Worm (Caenorhabditis elegans) whole organism, young adult: ENCODE measurements around the gene rnp-7.
A peak's percentile ranks its signal among the peaks of the same experiment; 100 is the strongest.

Experiments used
- F10E7.11 ChIP-seq: sonication (generic microtip); optimal IDR thresholded peaks from 2 replicates; lab custom pipeline; 2017; ENCODE audit warnings: mild to moderate bottlenecking, missing genetic modification characterization, moderate library complexity, missing compliant biosample characterization
- F37B4.10 ChIP-seq: fragments of 200-800 bp; sonication (Bioruptor generic); IDR thresholded peaks from 2 replicates; pipeline ENCODE4 v1.3.6; 2022; ENCODE audit warnings: missing genetic modification characterization, missing compliant biosample characterization
- F49E8.2 ChIP-seq: sonication (generic microtip); optimal IDR thresholded peaks from 3 replicates; lab custom pipeline; 2017; ENCODE audit warnings: missing genetic modification characterization, mild to moderate bottlenecking, missing compliant biosample characterization, antibody characterized with exemption, moderate library complexity; ENCODE audit not compliant: insufficient read depth
- F52B5.7 ChIP-seq: sonication (generic microtip); optimal IDR thresholded peaks from 2 replicates; lab custom pipeline; 2016; ENCODE audit warnings: mild to moderate bottlenecking, missing genetic modification characterization, missing compliant biosample characterization
- K11D2.4 ChIP-seq: fragments of 200-800 bp; sonication (Bioruptor generic); IDR thresholded peaks from 2 replicates; pipeline ENCODE4 v1.3.6; 2022; ENCODE audit warnings: missing genetic modification reagents, missing genetic modification characterization, missing compliant biosample characterization
- K12H6.12 ChIP-seq: fragments of 200-800 bp; sonication (Bioruptor generic); optimal IDR thresholded peaks from 2 replicates; lab custom pipeline; 2018; ENCODE audit warnings: mild to moderate bottlenecking, missing genetic modification characterization, missing compliant biosample characterization
- T26A5.8 ChIP-seq: sonication (generic microtip); optimal IDR thresholded peaks from 2 replicates; lab custom pipeline; 2016; ENCODE audit warnings: missing genetic modification characterization, missing compliant biosample characterization
- Y53F4B.3 ChIP-seq: fragments of 200-800 bp; sonication (Bioruptor generic); IDR thresholded peaks from 2 replicates; pipeline ENCODE4 v1.3.6; 2022; ENCODE audit warnings: missing genetic modification reagents, missing genetic modification characterization, missing compliant biosample characterization
- Y53G8AR.9 ChIP-seq: fragments of 200-800 bp; sonication (Bioruptor generic); conservative IDR thresholded peaks from 2 replicates; pipeline ENCODE4 v1.3.6; 2022; ENCODE audit warnings: missing genetic modification reagents, missing genetic modification characterization, missing compliant biosample characterization
- Y67H2A.10 ChIP-seq: fragments of 200-800 bp; sonication (Bioruptor generic); conservative IDR thresholded peaks from 2 replicates; pipeline ENCODE4 v1.3.6; 2022; ENCODE audit warnings: missing genetic modification reagents, missing genetic modification characterization, missing compliant biosample characterization
- Y95B8A.8 ChIP-seq: fragments of 200-800 bp; sonication (Bioruptor generic); IDR thresholded peaks from 2 replicates; pipeline ENCODE4 v1.3.6; 2022; ENCODE audit warnings: missing genetic modification reagents, missing genetic modification characterization, missing compliant biosample characterization
- ZK185.1 ChIP-seq: sonication (generic microtip); optimal IDR thresholded peaks from 2 replicates; lab custom pipeline; 2016; ENCODE audit warnings: mild to moderate bottlenecking, missing genetic modification characterization, missing compliant biosample characterization; ENCODE audit not compliant: poor library complexity, severe bottlenecking
- akir-1 ChIP-seq: fragments of 200-800 bp; sonication (Bioruptor generic); optimal IDR thresholded peaks from 2 replicates; lab custom pipeline; 2018; ENCODE audit warnings: mild to moderate bottlenecking, missing genetic modification characterization, moderate library complexity, missing compliant biosample characterization
- athp-1 ChIP-seq: sonication (generic microtip); optimal IDR thresholded peaks from 2 replicates; lab custom pipeline; 2017; ENCODE audit warnings: mild to moderate bottlenecking, missing genetic modification characterization, missing compliant biosample characterization
- bed-1 ChIP-seq: fragments of 200-800 bp; sonication (Bioruptor generic); IDR thresholded peaks from 2 replicates; pipeline ENCODE4 v1.3.6; 2022; ENCODE audit warnings: missing genetic modification reagents, missing genetic modification characterization, missing compliant biosample characterization
- ccch-3 ChIP-seq: fragments of 200-800 bp; sonication (Bioruptor generic); optimal IDR thresholded peaks from 2 replicates; lab custom pipeline; 2018; ENCODE audit warnings: mild to moderate bottlenecking, missing genetic modification characterization, missing compliant biosample characterization
- cebp-1 ChIP-seq, 2 experiments: fragments of 200-800 bp in 1 of 2; sonication (Bioruptor generic) in 1 of 2; sonication (generic microtip) in 1 of 2; IDR thresholded peaks in 1 of 2; optimal IDR thresholded peaks in 1 of 2; 2 replicates each; pipeline versions ENCODE4 v1.3.6 to Lab custom; 2017 to 2022; ENCODE audit warnings: missing compliant biosample characterization in 2 of 2, missing genetic modification characterization in 2 of 2, mild to moderate bottlenecking in 1 of 2, missing genetic modification reagents in 1 of 2, moderate library complexity in 1 of 2
- ceh-100 ChIP-seq: fragments of 200-800 bp; sonication (Bioruptor generic); IDR thresholded peaks from 2 replicates; pipeline ENCODE4 v1.3.6; 2022; ENCODE audit warnings: missing genetic modification reagents, missing genetic modification characterization, missing compliant biosample characterization
- dpff-1 ChIP-seq: sonication (generic microtip); optimal IDR thresholded peaks from 2 replicates; lab custom pipeline; 2017; ENCODE audit warnings: mild to moderate bottlenecking, missing genetic modification characterization, missing compliant biosample characterization
- egl-18 ChIP-seq: fragments of 200-800 bp; sonication (Bioruptor generic); IDR thresholded peaks from 2 replicates; pipeline ENCODE4 v1.3.6; 2022; ENCODE audit warnings: missing genetic modification reagents, missing genetic modification characterization, missing compliant biosample characterization
- gei-17 ChIP-seq: fragments of 200-800 bp; sonication (Bioruptor generic); optimal IDR thresholded peaks from 2 replicates; lab custom pipeline; 2018; ENCODE audit warnings: mild to moderate bottlenecking, missing genetic modification characterization, missing compliant biosample characterization
- hmg-20 ChIP-seq: fragments of 200-800 bp; sonication (Bioruptor generic); IDR thresholded peaks from 2 replicates; pipeline ENCODE4 v1.3.6; 2022; ENCODE audit warnings: missing genetic modification reagents, missing genetic modification characterization, missing compliant biosample characterization
- hsf-1 ChIP-seq: fragments of 200-800 bp; sonication (Bioruptor generic); IDR thresholded peaks from 2 replicates; pipeline ENCODE4 v1.3.6; 2022; ENCODE audit warnings: missing genetic modification reagents, missing genetic modification characterization, missing compliant biosample characterization
- let-607 ChIP-seq, 2 experiments: fragments of 200-800 bp in 1 of 2; sonication (Bioruptor generic) in 1 of 2; sonication (generic microtip) in 1 of 2; optimal IDR thresholded peaks; 2 replicates each; lab custom pipeline; 2016 to 2018; ENCODE audit warnings: mild to moderate bottlenecking in 2 of 2, missing compliant biosample characterization in 2 of 2, missing genetic modification characterization in 2 of 2, moderate library complexity in 2 of 2, missing genotype in 1 of 2
- lin-35 ChIP-seq, 3 experiments: fragments of 150-350 bp in 2 of 3; sonication (generic microtip) in 1 of 3; optimal IDR thresholded peaks; 2 replicates each; lab custom pipeline; 2014 to 2018; ENCODE audit warnings: missing biosample characterization in 3 of 3, missing genetic modification characterization in 3 of 3, missing genetic modification reagents in 3 of 3
- lin-40 ChIP-seq: sonication (generic microtip); optimal IDR thresholded peaks from 2 replicates; lab custom pipeline; 2016; ENCODE audit warnings: missing genetic modification characterization, mild to moderate bottlenecking, missing compliant biosample characterization, missing genotype, missing genetic modification reagents
- lin-54 ChIP-seq: fragments of 200-800 bp; sonication (Bioruptor generic); optimal IDR thresholded peaks from 2 replicates; lab custom pipeline; 2018; ENCODE audit warnings: mild to moderate bottlenecking, missing genetic modification characterization, missing compliant biosample characterization
- lir-1 ChIP-seq: fragments of 200-800 bp; sonication (Bioruptor generic); conservative IDR thresholded peaks from 2 replicates; pipeline ENCODE4 v1.3.6; 2022; ENCODE audit warnings: missing genetic modification reagents, missing genetic modification characterization, missing compliant biosample characterization
- lsl-1 ChIP-seq: fragments of 200-800 bp; sonication (Bioruptor generic); optimal IDR thresholded peaks from 2 replicates; lab custom pipeline; 2018; ENCODE audit warnings: mild to moderate bottlenecking, missing genetic modification characterization, moderate library complexity, missing compliant biosample characterization
- lsy-27 ChIP-seq: sonication (generic microtip); optimal IDR thresholded peaks from 2 replicates; lab custom pipeline; 2017; ENCODE audit warnings: missing genetic modification characterization, mild to moderate bottlenecking, missing compliant biosample characterization, antibody characterized with exemption, missing genotype, borderline replicate concordance; ENCODE audit not compliant: insufficient read depth
- madf-3 ChIP-seq: fragments of 200-800 bp; sonication (Bioruptor generic); IDR thresholded peaks from 2 replicates; pipeline ENCODE4 v1.3.6; 2022; ENCODE audit warnings: missing genetic modification reagents, missing genetic modification characterization, missing compliant biosample characterization
- madf-6 ChIP-seq: fragments of 200-800 bp; sonication (Bioruptor generic); IDR thresholded peaks from 2 replicates; pipeline ENCODE4 v1.3.6; 2022; ENCODE audit warnings: missing genetic modification reagents, missing genetic modification characterization, missing compliant biosample characterization
- mel-28 ChIP-seq: sonication (generic microtip); optimal IDR thresholded peaks from 2 replicates; lab custom pipeline; 2016; ENCODE audit warnings: borderline replicate concordance, mild to moderate bottlenecking, missing genetic modification characterization, missing compliant biosample characterization
- mes-4 ChIP-seq: sonication (generic microtip); optimal IDR thresholded peaks from 2 replicates; lab custom pipeline; 2016; ENCODE audit warnings: missing genotype, missing genetic modification characterization, missing compliant biosample characterization
- nfya-1 ChIP-seq: sonication (generic microtip); optimal IDR thresholded peaks from 2 replicates; lab custom pipeline; 2017; ENCODE audit warnings: antibody characterized with exemption, missing compliant biosample characterization, missing genetic modification characterization, borderline replicate concordance; ENCODE audit not compliant: insufficient read depth
- rcor-1 ChIP-seq: fragments of 200-800 bp; sonication (Bioruptor generic); IDR thresholded peaks from 2 replicates; pipeline ENCODE4 v1.3.6; 2022; ENCODE audit warnings: missing genetic modification reagents, missing genetic modification characterization, missing compliant biosample characterization
- rec-8 ChIP-seq, 2 experiments: sonication (generic microtip); optimal IDR thresholded peaks; 2 replicates each; lab custom pipeline; 2016; ENCODE audit warnings: mild to moderate bottlenecking in 2 of 2, missing genetic modification characterization in 2 of 2, missing genetic modification reagents in 2 of 2, missing genotype in 2 of 2, missing biosample characterization in 1 of 2, missing compliant biosample characterization in 1 of 2, moderate library complexity in 1 of 2
- sdz-38 ChIP-seq: sonication (generic microtip); optimal IDR thresholded peaks from 2 replicates; lab custom pipeline; 2016; ENCODE audit warnings: missing genotype, missing genetic modification characterization, missing compliant biosample characterization
- sea-2 ChIP-seq: fragments of 200-800 bp; sonication (Bioruptor generic); IDR thresholded peaks from 2 replicates; pipeline ENCODE4 v1.3.6; 2022; ENCODE audit warnings: missing genetic modification characterization, missing compliant biosample characterization
- snpc-1.1 ChIP-seq: sonication (generic microtip); optimal IDR thresholded peaks from 2 replicates; lab custom pipeline; 2017; ENCODE audit warnings: missing genetic modification characterization, mild to moderate bottlenecking, missing compliant biosample characterization, antibody characterized with exemption, moderate library complexity, missing genotype, missing genetic modification reagents; ENCODE audit not compliant: insufficient read depth
- snpc-1.3 ChIP-seq: sonication (generic microtip); optimal IDR thresholded peaks from 2 replicates; lab custom pipeline; 2017; ENCODE audit warnings: missing genetic modification characterization, mild to moderate bottlenecking, missing compliant biosample characterization, antibody characterized with exemption, moderate library complexity, missing genotype, missing genetic modification reagents; ENCODE audit not compliant: insufficient read depth
- tlf-1 ChIP-seq: fragments of 200-800 bp; sonication (Bioruptor generic); optimal IDR thresholded peaks from 2 replicates; lab custom pipeline; 2018; ENCODE audit warnings: mild to moderate bottlenecking, missing genetic modification characterization, missing compliant biosample characterization
- unc-130 ChIP-seq: sonication (generic microtip); optimal IDR thresholded peaks from 2 replicates; lab custom pipeline; 2016; ENCODE audit warnings: missing genetic modification reagents, missing genetic modification characterization, missing compliant biosample characterization
- zfh-2 ChIP-seq: fragments of 200-800 bp; sonication (Bioruptor generic); conservative IDR thresholded peaks from 2 replicates; pipeline ENCODE4 v1.3.6; 2022; ENCODE audit warnings: missing genetic modification reagents, missing genetic modification characterization, missing compliant biosample characterization
- ztf-22 ChIP-seq: fragments of 200-800 bp; sonication (Bioruptor generic); optimal IDR thresholded peaks from 2 replicates; lab custom pipeline; 2018; ENCODE audit warnings: mild to moderate bottlenecking, missing genetic modification characterization, moderate library complexity, missing compliant biosample characterization
- ztf-25 ChIP-seq: fragments of 200-800 bp; sonication (Bioruptor generic); IDR thresholded peaks from 2 replicates; pipeline ENCODE4 v1.3.6; 2022; ENCODE audit warnings: missing genetic modification reagents, missing genetic modification characterization, missing compliant biosample characterization

The rnp-7 gene

DNA sequence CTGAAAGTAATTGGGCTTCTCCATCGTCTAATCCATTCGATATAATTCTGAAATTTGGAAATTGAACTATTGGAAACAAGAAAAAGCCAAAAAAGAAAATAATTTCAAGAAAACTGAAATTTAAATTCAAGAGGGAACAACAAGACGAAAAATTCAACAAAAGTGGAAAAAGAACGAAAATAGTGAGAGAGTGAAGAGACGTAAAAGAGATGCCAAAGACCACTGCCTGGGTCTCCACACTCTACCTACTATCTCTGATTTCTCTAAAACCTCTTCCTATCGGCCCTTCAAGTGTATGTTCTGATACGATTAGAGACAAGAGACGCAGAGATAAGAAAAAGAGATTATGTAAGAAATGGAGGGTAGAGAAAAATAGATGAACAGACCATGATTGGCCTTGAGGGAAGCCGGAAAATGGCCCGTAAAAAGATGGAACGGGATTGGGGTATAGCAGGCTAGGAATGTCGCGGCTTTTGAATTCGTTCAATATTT, 7.2 kb downstream of the rnp-7 start, which contains the start of gene ogt-1 (continued):
- no peak for TF ChIP-seq ceh-100 (GFP tag; lab: Robert Waterston, UW)
- TF ChIP-seq athp-1 (tag; lab: Kevin White, UChicago) = peak; percentile 13
- peak in 1 of 2 experiments; percentile 2 for TF ChIP-seq let-607 (tag; optimal IDR thresholded peaks at IDR 0.05; lab: Kevin White, UChicago)
- TF ChIP-seq bed-1 (GFP tag; lab: Robert Waterston, UW) = no peak
- no peak for TF ChIP-seq lir-1 (GFP tag; lab: Robert Waterston, UW)
- no peak for TF ChIP-seq madf-6 (GFP tag; lab: Robert Waterston, UW)
- TF ChIP-seq lin-40 (tag; lab: Kevin White, UChicago) = peak; percentile 84
- no peak for TF ChIP-seq mes-4 (tag; lab: Kevin White, UChicago)
- no peak for TF ChIP-seq sdz-38 (tag; lab: Kevin White, UChicago)
- no peak for TF ChIP-seq F52B5.7 (tag; lab: Kevin White, UChicago)
- peak; percentile 58; the same call in 1 of the 2 replicates for TF ChIP-seq K11D2.4 (GFP tag; lab: Robert Waterston, UW)
- no peak for TF ChIP-seq cebp-1 (GFP tag; IDR thresholded peaks at IDR 0.05; lab: Robert Waterston, UW)
- TF ChIP-seq cebp-1 (tag; optimal IDR thresholded peaks at IDR 0.05; lab: Kevin White, UChicago) = peak; percentile 67
- TF ChIP-seq ccch-3 (GFP tag; lab: Kevin White, UChicago) = no peak
- no peak for TF ChIP-seq sea-2 (GFP tag; lab: Robert Waterston, UW)
- no peak for TF ChIP-seq F49E8.2
- TF ChIP-seq dpff-1 = no peak
- no peak for TF ChIP-seq ztf-25
- TF ChIP-seq rcor-1 (GFP tag; lab: Robert Waterston, UW) = no peak
- no peak for TF ChIP-seq lsl-1
- TF ChIP-seq lin-54 (GFP tag; lab: Kevin White, UChicago) = peak; percentile 55
- no peak for TF ChIP-seq ztf-22 (GFP tag; lab: Kevin White, UChicago)
- TF ChIP-seq F10E7.11 (tag; lab: Kevin White, UChicago) = no peak
- TF ChIP-seq rec-8 (tag; optimal IDR thresholded peaks at IDR 0.05; lab: Kevin White, UChicago) = no peak
- TF ChIP-seq Y53G8AR.9 (GFP tag; lab: Robert Waterston, UW) = 0 out of 2 replicates have a peak, but pooled peaks have one; percentile 48
- no peak for TF ChIP-seq zfh-2 (GFP tag; lab: Robert Waterston, UW)
- no peak for TF ChIP-seq madf-3 (GFP tag; lab: Robert Waterston, UW)
- no peak for TF ChIP-seq Y53F4B.3 (GFP tag; lab: Robert Waterston, UW)
- no peak for TF ChIP-seq T26A5.8 (tag; lab: Kevin White, UChicago)
- TF ChIP-seq nfya-1 (tag; lab: Kevin White, UChicago) = no peak
- TF ChIP-seq egl-18 (GFP tag; lab: Robert Waterston, UW) = no peak
- TF ChIP-seq K12H6.12 = peak; percentile 63
- TF ChIP-seq unc-130 (GFP tag; lab: Kevin White, UChicago) = no peak
- TF ChIP-seq hmg-20 (GFP tag; lab: Robert Waterston, UW) = no peak
- no peak for TF ChIP-seq Y67H2A.10
- peak; percentile 32 for TF ChIP-seq ZK185.1
- no peak for TF ChIP-seq snpc-1.1
- no peak for TF ChIP-seq F37B4.10 (GFP tag; lab: Robert Waterston, UW)
- no peak for TF ChIP-seq snpc-1.3 (tag; lab: Kevin White, UChicago)
- TF ChIP-seq mel-28 (tag; lab: Kevin White, UChicago) = no peak
- TF ChIP-seq hsf-1 (GFP tag; lab: Robert Waterston, UW) = 0 out of 2 replicates have a peak, but pooled peaks have one; percentile 6
- no peak for TF ChIP-seq lsy-27 (tag; lab: Kevin White, UChicago)
- no peak for TF ChIP-seq akir-1 (GFP tag; lab: Kevin White, UChicago)
- TF ChIP-seq lin-35 (GFP tag; optimal IDR thresholded peaks at IDR 0.05; lab: Kevin White, UChicago) = peak in 1 of 3 experiments; percentile 71
- peak; percentile 32 for TF ChIP-seq gei-17 (GFP tag; lab: Kevin White, UChicago)
- no peak for TF ChIP-seq tlf-1 (GFP tag; lab: Kevin White, UChicago)
- TF ChIP-seq Y95B8A.8 (GFP tag; lab: Robert Waterston, UW) = no peak
